Worm (Caenorhabditis elegans): ENCODE results near the gene C33C12.11.

DNA sequence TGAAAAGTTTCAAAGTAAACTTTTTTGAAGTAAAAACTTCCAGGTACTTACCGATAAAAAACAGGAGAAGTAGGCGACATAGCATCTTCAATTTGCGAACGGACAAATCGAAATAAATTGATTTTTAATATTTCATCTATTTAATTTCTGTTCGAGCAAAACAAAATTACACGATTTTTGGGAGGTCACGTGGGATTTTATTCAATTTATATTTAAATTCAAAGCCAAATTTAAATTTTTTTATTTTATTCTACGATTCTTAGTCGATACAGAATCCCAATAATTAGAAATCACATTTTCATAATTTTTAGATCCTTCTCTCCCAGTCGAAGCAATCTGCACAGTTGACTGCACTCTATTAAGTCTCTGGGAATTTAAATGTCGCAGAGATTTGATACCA, 6.5 kb upstream of the C33C12.11 start, which contains the start of gene C33C12.12:
- TF ChIP-seq pha-4 (tag; optimal IDR thresholded peaks at IDR 0.05): no peak
- no peak for TF ChIP-seq dpff-1 (tag; optimal IDR thresholded peaks at IDR 0.05)
- TF ChIP-seq dox-1 (GFP tag; IDR thresholded peaks at IDR 0.05): no peak
- TF ChIP-seq Y79H2A.3 (GFP tag; conservative IDR thresholded peaks at IDR 0.05): no peak
- no peak for TF ChIP-seq pbrm-1 (GFP tag; IDR thresholded peaks at IDR 0.05)
- no peak for TF ChIP-seq ztf-3 (GFP tag; optimal IDR thresholded peaks at IDR 0.05)
- no peak for TF ChIP-seq efl-1 (GFP tag; optimal IDR thresholded peaks at IDR 0.05)
- TF ChIP-seq lsy-27 (tag; optimal IDR thresholded peaks at IDR 0.05; ENCODE audit: borderline replicate concordance, insufficient read depth): no peak
- no peak for TF ChIP-seq unc-62 (GFP tag; optimal IDR thresholded peaks at IDR 0.05)
- TF ChIP-seq T26A5.8 (tag; optimal IDR thresholded peaks at IDR 0.05): no peak
- TF ChIP-seq chd-7 (tag; optimal IDR thresholded peaks at IDR 0.05): no peak
